Fruit fly (Drosophila melanogaster) whole organism, embryonic: ENCODE data around the gene Cyp303a1.

ENCODE experiments used
- Abd-B ChIP-seq: fragments of 200-800 bp; sonication (Bioruptor generic); optimal IDR thresholded peaks from 2 replicates; lab custom pipeline; 2018; ENCODE audit warnings: missing biosample characterization, mild to moderate bottlenecking, missing genetic modification characterization, moderate library complexity
- B-H2 ChIP-seq: fragments of 200-800 bp; sonication (Bioruptor generic); optimal IDR thresholded peaks from 2 replicates; lab custom pipeline; 2018; ENCODE audit warnings: missing biosample characterization, mild to moderate bottlenecking, missing genetic modification characterization
- Bteb2 ChIP-seq: fragments of 200-800 bp; sonication (Bioruptor generic); optimal IDR thresholded peaks from 2 replicates; lab custom pipeline; 2016; ENCODE audit warnings: missing biosample characterization, missing genetic modification characterization
- CG12299 ChIP-seq: fragments of 200-800 bp; sonication (Bioruptor generic); optimal IDR thresholded peaks from 2 replicates; lab custom pipeline; 2018; ENCODE audit warnings: missing biosample characterization, mild to moderate bottlenecking, missing genetic modification characterization
- CG12942 ChIP-seq: fragments of 200-800 bp; sonication (Bioruptor generic); optimal IDR thresholded peaks from 3 replicates; lab custom pipeline; 2016; ENCODE audit warnings: missing biosample characterization, missing genetic modification characterization
- CG13296 ChIP-seq: fragments of 200-800 bp; sonication (Bioruptor generic); optimal IDR thresholded peaks from 3 replicates; lab custom pipeline; 2018; ENCODE audit warnings: missing biosample characterization, mild to moderate bottlenecking, missing genetic modification characterization
- CG15696 ChIP-seq: fragments of 200-800 bp; sonication (Bioruptor generic); optimal IDR thresholded peaks from 2 replicates; lab custom pipeline; 2019; ENCODE audit warnings: missing biosample characterization, mild to moderate bottlenecking, missing genetic modification characterization, moderate library complexity
- CG1602 ChIP-seq: fragments of 200-800 bp; sonication (Bioruptor generic); optimal IDR thresholded peaks from 3 replicates; lab custom pipeline; 2016; ENCODE audit warnings: missing biosample characterization, missing genetic modification characterization
- CG1603 ChIP-seq: fragments of 200-800 bp; sonication (Bioruptor generic); optimal IDR thresholded peaks from 2 replicates; lab custom pipeline; 2019; ENCODE audit warnings: missing biosample characterization, mild to moderate bottlenecking, missing genetic modification characterization, moderate library complexity
- CG17328 ChIP-seq: fragments of 200-800 bp; sonication (Bioruptor generic); IDR thresholded peaks from 2 replicates; pipeline ENCODE4 v1.3.6; 2022; ENCODE audit warnings: missing biosample characterization, missing genetic modification characterization
- CG17385 ChIP-seq: fragments of 200-800 bp; sonication (Bioruptor generic); optimal IDR thresholded peaks from 3 replicates; lab custom pipeline; 2018; ENCODE audit warnings: missing biosample characterization, mild to moderate bottlenecking, missing genetic modification characterization
- CG18764 ChIP-seq: fragments of 200-800 bp; sonication (Bioruptor generic); optimal IDR thresholded peaks from 3 replicates; lab custom pipeline; 2016; ENCODE audit warnings: missing biosample characterization, missing genetic modification characterization
- CG2116 ChIP-seq: fragments of 200-800 bp; sonication (Bioruptor generic); optimal IDR thresholded peaks from 3 replicates; lab custom pipeline; 2018; ENCODE audit warnings: missing biosample characterization, mild to moderate bottlenecking, missing genetic modification characterization
- CG2129 ChIP-seq: fragments of 200-800 bp; sonication (Bioruptor generic); IDR thresholded peaks from 2 replicates; pipeline ENCODE4 v1.3.6; 2022; ENCODE audit warnings: missing biosample characterization, missing genetic modification characterization; ENCODE audit not compliant: partially characterized antibody
- CG2875 ChIP-seq: fragments of 200-800 bp; sonication (Bioruptor generic); optimal IDR thresholded peaks from 2 replicates; lab custom pipeline; 2017; ENCODE audit warnings: missing biosample characterization, mild to moderate bottlenecking, missing genetic modification characterization, missing genetic modification reagents
- CG31365 ChIP-seq: fragments of 200-800 bp; sonication (Bioruptor generic); optimal IDR thresholded peaks from 2 replicates; lab custom pipeline; 2018; ENCODE audit warnings: missing biosample characterization, mild to moderate bottlenecking, missing genetic modification characterization
- CG6272 ChIP-seq: fragments of 200-800 bp; sonication (Bioruptor generic); IDR thresholded peaks from 2 replicates; pipeline ENCODE4 v1.3.6; 2022; ENCODE audit warnings: missing biosample characterization, missing genetic modification characterization
- CG6683 ChIP-seq: fragments of 200-800 bp; sonication (Bioruptor generic); optimal IDR thresholded peaks from 2 replicates; lab custom pipeline; 2017; ENCODE audit warnings: missing biosample characterization, mild to moderate bottlenecking, missing genetic modification characterization, missing genetic modification reagents
- CG7745 ChIP-seq: fragments of 200-800 bp; sonication (Bioruptor generic); optimal IDR thresholded peaks from 2 replicates; lab custom pipeline; 2018; ENCODE audit warnings: missing biosample characterization, mild to moderate bottlenecking, missing genetic modification characterization, moderate library complexity
- CG7786 ChIP-seq: fragments of 200-800 bp; sonication (Bioruptor generic); optimal IDR thresholded peaks from 2 replicates; lab custom pipeline; 2016; ENCODE audit warnings: missing biosample characterization, missing genetic modification characterization
- CG8089 ChIP-seq: fragments of 200-800 bp; sonication (Bioruptor generic); optimal IDR thresholded peaks from 3 replicates; lab custom pipeline; 2016; ENCODE audit warnings: missing biosample characterization, missing genetic modification characterization
- CG8290 ChIP-seq, 3 experiments: fragments of 200-800 bp; sonication (Bioruptor generic); optimal IDR thresholded peaks; 2 replicates each; lab custom pipeline; 2016 to 2019; ENCODE audit warnings: missing biosample characterization in 3 of 3, missing genetic modification characterization in 3 of 3, mild to moderate bottlenecking in 2 of 3, moderate library complexity in 1 of 3
- CG8944 ChIP-seq: fragments of 200-800 bp; sonication (Bioruptor generic); optimal IDR thresholded peaks from 3 replicates; lab custom pipeline; 2016; ENCODE audit warnings: missing biosample characterization, missing genetic modification characterization
- CG9215 ChIP-seq: fragments of 200-800 bp; sonication (Bioruptor generic); IDR thresholded peaks from 2 replicates; pipeline ENCODE4 v1.3.6; 2022; ENCODE audit warnings: missing biosample characterization, missing genetic modification characterization
- CG9797 ChIP-seq: fragments of 200-800 bp; sonication (Bioruptor generic); optimal IDR thresholded peaks from 3 replicates; lab custom pipeline; 2018; ENCODE audit warnings: missing biosample characterization, mild to moderate bottlenecking, missing genetic modification characterization
- CoRest ChIP-seq: fragments of 200-800 bp; sonication (Bioruptor generic); optimal IDR thresholded peaks from 3 replicates; lab custom pipeline; 2018; ENCODE audit warnings: missing biosample characterization, mild to moderate bottlenecking, missing genetic modification characterization, moderate library complexity
- HmgD ChIP-seq: fragments of 200-800 bp; sonication (Bioruptor generic); optimal IDR thresholded peaks from 3 replicates; lab custom pipeline; 2016; ENCODE audit warnings: missing biosample characterization, missing genetic modification characterization
- Jarid2 ChIP-seq: fragments of 200-800 bp; sonication (Bioruptor generic); optimal IDR thresholded peaks from 3 replicates; lab custom pipeline; 2017; ENCODE audit warnings: mild to moderate bottlenecking, missing biosample characterization, missing genetic modification reagents, missing genetic modification characterization
- Max ChIP-seq: fragments of 200-800 bp; sonication (Bioruptor generic); optimal IDR thresholded peaks from 2 replicates; lab custom pipeline; 2016; ENCODE audit warnings: missing biosample characterization, mild to moderate bottlenecking, missing genetic modification characterization
- Myb ChIP-seq: fragments of 200-800 bp; sonication (Bioruptor generic); optimal IDR thresholded peaks from 2 replicates; lab custom pipeline; 2016; ENCODE audit warnings: missing biosample characterization, missing genetic modification characterization
- Sry-δ ChIP-seq: fragments of 200-800 bp; sonication (Bioruptor generic); optimal IDR thresholded peaks from 2 replicates; lab custom pipeline; 2016; ENCODE audit warnings: missing biosample characterization, missing genetic modification characterization
- Trl ChIP-seq, 3 experiments: fragments of >200 bp in 2 of 3; fragments of 200-800 bp in 1 of 3; sonication (Bioruptor generic) in 1 of 3; optimal IDR thresholded peaks; 2 replicates in 1 of 3; 3 replicates in 2 of 3; lab custom pipeline; 2016 to 2017; ENCODE audit warnings: missing biosample characterization in 1 of 3, missing genetic modification characterization in 1 of 3
- chn ChIP-seq: fragments of 200-800 bp; sonication (Bioruptor generic); optimal IDR thresholded peaks from 2 replicates; lab custom pipeline; 2016; ENCODE audit warnings: missing biosample characterization, missing genetic modification characterization
- crc ChIP-seq: fragments of 200-800 bp; sonication (Bioruptor generic); optimal IDR thresholded peaks from 2 replicates; lab custom pipeline; 2016; ENCODE audit warnings: missing biosample characterization, missing genetic modification characterization
- croc ChIP-seq: fragments of 200-800 bp; sonication (Bioruptor generic); conservative IDR thresholded peaks from 3 replicates; pipeline ENCODE4 v1.3.6; 2022; ENCODE audit warnings: missing biosample characterization, missing genetic modification characterization
- fd3F ChIP-seq: fragments of 200-800 bp; sonication (Bioruptor generic); optimal IDR thresholded peaks from 2 replicates; lab custom pipeline; 2018; ENCODE audit warnings: missing biosample characterization, mild to moderate bottlenecking, missing genetic modification characterization, moderate library complexity
- fd96Cb ChIP-seq: fragments of 200-800 bp; sonication (Bioruptor generic); optimal IDR thresholded peaks from 2 replicates; lab custom pipeline; 2018; ENCODE audit warnings: missing biosample characterization, mild to moderate bottlenecking, missing genetic modification characterization, moderate library complexity
- kah ChIP-seq: fragments of 200-800 bp; sonication (Bioruptor generic); optimal IDR thresholded peaks from 2 replicates; lab custom pipeline; 2018; ENCODE audit warnings: missing biosample characterization, mild to moderate bottlenecking, missing genetic modification characterization
- phol ChIP-seq: fragments of 200-800 bp; sonication (Bioruptor generic); optimal IDR thresholded peaks from 3 replicates; lab custom pipeline; 2018; ENCODE audit warnings: missing biosample characterization, mild to moderate bottlenecking, missing genetic modification characterization, moderate library complexity
- run ChIP-seq: fragments of 200-800 bp; sonication (Bioruptor generic); optimal IDR thresholded peaks from 3 replicates; lab custom pipeline; 2018; ENCODE audit warnings: missing biosample characterization, mild to moderate bottlenecking, missing genetic modification characterization
- scrt ChIP-seq: fragments of 200-800 bp; sonication (Bioruptor generic); optimal IDR thresholded peaks from 2 replicates; lab custom pipeline; 2018; ENCODE audit warnings: missing biosample characterization, mild to moderate bottlenecking, missing genetic modification characterization, moderate library complexity
- sd ChIP-seq: fragments of 200-800 bp; sonication (Bioruptor generic); optimal IDR thresholded peaks from 3 replicates; lab custom pipeline; 2018; ENCODE audit warnings: missing biosample characterization, mild to moderate bottlenecking, missing genetic modification characterization, moderate library complexity
- shn ChIP-seq: fragments of 200-800 bp; sonication (Bioruptor generic); optimal IDR thresholded peaks from 3 replicates; lab custom pipeline; 2016; ENCODE audit warnings: missing biosample characterization, missing genetic modification characterization
- trem ChIP-seq: fragments of 200-800 bp; optimal IDR thresholded peaks from 3 replicates; lab custom pipeline; 2019; ENCODE audit warnings: missing biosample characterization, mild to moderate bottlenecking, missing genetic modification characterization, moderate library complexity
- unpg ChIP-seq: fragments of 200-800 bp; sonication (Bioruptor generic); optimal IDR thresholded peaks from 3 replicates; lab custom pipeline; 2018; ENCODE audit warnings: missing biosample characterization, mild to moderate bottlenecking, missing genetic modification characterization, moderate library complexity
- usp ChIP-seq: fragments of >200 bp; optimal IDR thresholded peaks from 2 replicates; lab custom pipeline; 2017; ENCODE audit warnings: missing biosample characterization, missing genetic modification characterization
- vfl ChIP-seq: fragments of 200-800 bp; sonication (Bioruptor generic); optimal IDR thresholded peaks from 2 replicates; lab custom pipeline; 2016; ENCODE audit warnings: missing biosample characterization, missing genetic modification characterization
- zf30C ChIP-seq: fragments of 200-800 bp; sonication (Bioruptor generic); optimal IDR thresholded peaks from 3 replicates; lab custom pipeline; 2018; ENCODE audit warnings: missing biosample characterization, mild to moderate bottlenecking, missing genetic modification characterization

Cyp303a1 gene

DNA sequence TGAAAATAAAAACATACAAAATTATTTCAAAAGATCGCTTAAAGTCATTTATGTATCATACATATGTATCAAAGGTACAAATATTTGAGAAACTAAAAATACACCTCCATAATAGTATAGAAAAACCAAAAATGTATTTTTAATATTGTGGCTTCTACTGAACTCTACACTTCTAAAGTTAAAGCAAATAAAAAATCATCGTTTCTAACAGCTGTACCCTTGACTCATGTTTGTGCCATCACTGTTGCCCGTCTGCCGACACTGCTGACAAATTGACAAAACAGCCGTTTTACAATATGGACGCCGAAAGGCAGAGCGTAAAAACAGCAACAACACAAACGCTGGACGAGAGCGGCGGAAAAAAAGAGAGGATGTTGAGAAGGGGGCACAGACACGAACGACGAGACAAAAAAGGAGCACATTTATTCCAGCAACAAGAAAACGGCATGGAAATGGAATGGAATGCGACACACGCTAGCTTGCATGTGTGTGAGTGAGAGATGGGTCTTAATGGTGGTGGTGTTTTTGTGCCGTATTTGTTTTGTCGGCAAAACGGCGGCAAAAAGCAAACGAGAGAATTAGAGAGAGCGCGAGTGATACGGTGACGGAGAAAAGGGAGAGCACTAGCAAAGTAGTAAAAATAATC lies 7.5 kb upstream of the Cyp303a1 start (continued):
- TF ChIP-seq CG6272, result peak; percentile 72
- TF ChIP-seq CG2116 (GFP tag; lab: Kevin White, UChicago), result peak; percentile 58
- TF ChIP-seq Myb (GFP tag; lab: Kevin White, UChicago), result peak; percentile 72
- TF ChIP-seq CG7745 (tag; lab: Kevin White, UChicago), result peak; percentile 15
- TF ChIP-seq CG17328 (GFP tag; lab: Robert Waterston, UW), result no peak
- peak; percentile 99 for TF ChIP-seq sd
- TF ChIP-seq vfl (GFP tag; lab: Kevin White, UChicago), result peak; percentile 45
- peak; percentile 55 for TF ChIP-seq CG13296
- peak; percentile 14 for TF ChIP-seq kah (GFP tag; lab: Kevin White, UChicago)
- peak; percentile 83 for TF ChIP-seq fd96Cb (tag; lab: Kevin White, UChicago)
- TF ChIP-seq Bteb2, result peak; percentile 71
- TF ChIP-seq fd3F (GFP tag; lab: Kevin White, UChicago), result peak; percentile 76
- TF ChIP-seq chn (GFP tag; lab: Kevin White, UChicago), result peak; percentile 68
- peak; percentile 41 for TF ChIP-seq Sry-δ (GFP tag; lab: Kevin White, UChicago)
- TF ChIP-seq Trl (optimal IDR thresholded peaks at IDR 0.05; lab: Kevin White, UChicago), result peak; percentile 83 to 93
- TF ChIP-seq Trl (GFP tag; optimal IDR thresholded peaks at IDR 0.05; lab: Kevin White, UChicago), result peak; percentile 27
- TF ChIP-seq HmgD (GFP tag; lab: Kevin White, UChicago), result no peak
- TF ChIP-seq CG8944 (GFP tag; lab: Kevin White, UChicago), result peak; percentile 53
- TF ChIP-seq usp, result no peak
- TF ChIP-seq zf30C (GFP tag; lab: Kevin White, UChicago), result no peak
- peak; percentile 74 for TF ChIP-seq run
- peak; percentile 64 for TF ChIP-seq B-H2
- no peak for TF ChIP-seq CG9215
- peak; percentile 54 for TF ChIP-seq Abd-B
- peak; percentile 88 for TF ChIP-seq shn (GFP tag; lab: Kevin White, UChicago)
- peak; percentile 69 for TF ChIP-seq crc
- peak; percentile 93 for TF ChIP-seq phol
- TF ChIP-seq CG12299 (tag; lab: Kevin White, UChicago), result peak; percentile 68
- TF ChIP-seq trem (tag; lab: Kevin White, UChicago), result peak; percentile 79
- TF ChIP-seq CG12942, result peak; percentile 81
- peak; percentile 59 for TF ChIP-seq CG2875 (GFP tag; lab: Kevin White, UChicago)
- peak; percentile 53 for TF ChIP-seq CG31365 (tag; lab: Kevin White, UChicago)
- no peak for TF ChIP-seq CG9797 (GFP tag; lab: Kevin White, UChicago)
- peak; percentile 66 for TF ChIP-seq croc (GFP tag; lab: Robert Waterston, UW)
- TF ChIP-seq CG1603, result peak; percentile 61
- TF ChIP-seq scrt (GFP tag; lab: Kevin White, UChicago), result peak; percentile 69
- peak; percentile 74 for TF ChIP-seq CG17385 (GFP tag; lab: Kevin White, UChicago)
- peak; percentile 89 for TF ChIP-seq unpg (GFP tag; lab: Kevin White, UChicago)
- TF ChIP-seq Jarid2 (GFP tag; lab: Kevin White, UChicago), result peak; percentile 58
- TF ChIP-seq CG8089 (GFP tag; lab: Kevin White, UChicago), result peak; percentile 55
- TF ChIP-seq CG18764 (GFP tag; lab: Kevin White, UChicago), result peak; percentile 75
- no peak for TF ChIP-seq CG2129 (GFP tag; lab: Robert Waterston, UW)
- TF ChIP-seq CG1602 (GFP tag; lab: Kevin White, UChicago), result peak; percentile 79
- peak; percentile 80 for TF ChIP-seq CoRest
- peak; percentile 81 for TF ChIP-seq CG7786 (GFP tag; lab: Kevin White, UChicago)
- peak; percentile 67 for TF ChIP-seq CG6683 (GFP tag; lab: Kevin White, UChicago)
- TF ChIP-seq Max (GFP tag; lab: Kevin White, UChicago), result peak; percentile 66
- peak; percentile 48 for TF ChIP-seq CG8290 (GFP tag; optimal IDR thresholded peaks at IDR 0.05; lab: Kevin White, UChicago)
- peak in 1 of 2 experiments; percentile 72 for TF ChIP-seq CG8290 (tag; optimal IDR thresholded peaks at IDR 0.05; lab: Kevin White, UChicago)
- peak; percentile 76 for TF ChIP-seq CG15696 (tag; lab: Kevin White, UChicago)
